Worm (Caenorhabditis elegans) whole organism, L3 larva: ENCODE results near the gene Y62H9A.13.
A peak's percentile ranks its signal among the peaks of the same experiment; 100 is the strongest.

Experiments
- R02D3.7 ChIP-seq: fragments of 150-350 bp; optimal IDR thresholded peaks from 2 replicates; lab custom pipeline; 2014; ENCODE audit warnings: missing biosample characterization, missing genetic modification characterization
- ZK546.5 ChIP-seq: sonication (generic microtip); optimal IDR thresholded peaks from 2 replicates; lab custom pipeline; 2017; ENCODE audit warnings: missing biosample characterization, missing genetic modification characterization
- aly-2 ChIP-seq: fragments of 150-350 bp; optimal IDR thresholded peaks from 2 replicates; lab custom pipeline; 2014; ENCODE audit warnings: missing biosample characterization, missing genetic modification characterization
- ama-1 ChIP-seq: fragments of 150-350 bp; optimal IDR thresholded peaks from 2 replicates; lab custom pipeline; 2018
- ceh-16 ChIP-seq: sonication (generic microtip); optimal IDR thresholded peaks from 2 replicates; lab custom pipeline; 2017; ENCODE audit warnings: missing biosample characterization, missing genetic modification characterization
- ceh-82 ChIP-seq: fragments of 150-350 bp; optimal IDR thresholded peaks from 2 replicates; lab custom pipeline; 2014; ENCODE audit warnings: missing biosample characterization, missing genetic modification characterization
- daf-12 ChIP-seq: fragments of 150-350 bp; optimal IDR thresholded peaks from 2 replicates; lab custom pipeline; 2014; ENCODE audit warnings: missing biosample characterization, missing genetic modification reagents, missing genetic modification characterization
- egl-5 ChIP-seq: fragments of 150-350 bp; optimal IDR thresholded peaks from 2 replicates; lab custom pipeline; 2017; ENCODE audit warnings: missing biosample characterization, missing genetic modification reagents, missing genetic modification characterization, inconsistent platforms
- elt-1 ChIP-seq: fragments of 150-350 bp; optimal IDR thresholded peaks from 2 replicates; lab custom pipeline; 2014; ENCODE audit warnings: missing biosample characterization, missing genetic modification characterization
- elt-2 ChIP-seq: sonication (generic microtip); optimal IDR thresholded peaks from 2 replicates; lab custom pipeline; 2016; ENCODE audit warnings: missing genetic modification reagents, mild to moderate bottlenecking, missing genetic modification characterization, missing compliant biosample characterization
- elt-3 ChIP-seq, 3 experiments: fragments of 150-350 bp in 1 of 3; sonication (generic microtip) in 2 of 3; optimal IDR thresholded peaks; 2 replicates in 2 of 3; 4 replicates in 1 of 3; lab custom pipeline; 2014 to 2017; ENCODE audit warnings: missing biosample characterization in 3 of 3, missing genetic modification characterization in 3 of 3
- eor-1 ChIP-seq, 2 experiments: fragments of 150-350 bp; optimal IDR thresholded peaks; 2 replicates each; lab custom pipeline; 2014 to 2018; ENCODE audit warnings: missing biosample characterization in 2 of 2, missing genetic modification characterization in 2 of 2
- fkh-10 ChIP-seq: sonication (generic microtip); optimal IDR thresholded peaks from 2 replicates; lab custom pipeline; 2017; ENCODE audit warnings: missing biosample characterization, missing genetic modification reagents, missing genetic modification characterization
- fkh-2 ChIP-seq: fragments of 150-350 bp; optimal IDR thresholded peaks from 2 replicates; lab custom pipeline; 2014; ENCODE audit warnings: missing biosample characterization, missing genetic modification reagents, missing genetic modification characterization
- fos-1 ChIP-seq: fragments of 150-350 bp; optimal IDR thresholded peaks from 2 replicates; lab custom pipeline; 2014; ENCODE audit warnings: missing biosample characterization, missing genetic modification characterization
- hmg-11 ChIP-seq: sonication (generic microtip); optimal IDR thresholded peaks from 2 replicates; lab custom pipeline; 2016; ENCODE audit warnings: missing genetic modification characterization, missing compliant biosample characterization
- lin-15B ChIP-seq: fragments of 150-350 bp; optimal IDR thresholded peaks from 2 replicates; lab custom pipeline; 2014; ENCODE audit warnings: missing biosample characterization, missing genetic modification characterization
- lin-39 ChIP-seq: fragments of 150-350 bp; optimal IDR thresholded peaks from 2 replicates; lab custom pipeline; 2018; ENCODE audit warnings: missing biosample characterization, missing genetic modification reagents, missing genetic modification characterization
- lsy-12 ChIP-seq: sonication (generic microtip); optimal IDR thresholded peaks from 2 replicates; lab custom pipeline; 2016; ENCODE audit warnings: mild to moderate bottlenecking, missing genetic modification characterization, missing compliant biosample characterization
- mdl-1 ChIP-seq: fragments of 150-350 bp; optimal IDR thresholded peaks from 2 replicates; lab custom pipeline; 2014; ENCODE audit warnings: missing biosample characterization, missing genetic modification characterization
- mml-1 ChIP-seq: fragments of 150-350 bp; sonication (generic microtip); optimal IDR thresholded peaks from 3 replicates; lab custom pipeline; 2014; ENCODE audit warnings: missing biosample characterization, missing genetic modification characterization
- nfya-1 ChIP-seq: sonication (generic microtip); optimal IDR thresholded peaks from 2 replicates; lab custom pipeline; 2017; ENCODE audit warnings: missing genetic modification characterization, mild to moderate bottlenecking, missing compliant biosample characterization, antibody characterized with exemption, moderate library complexity; ENCODE audit not compliant: insufficient read depth
- nhr-11 ChIP-seq: fragments of 150-350 bp; optimal IDR thresholded peaks from 2 replicates; lab custom pipeline; 2014; ENCODE audit warnings: missing biosample characterization, missing genetic modification characterization
- nhr-12 ChIP-seq: fragments of 150-350 bp; optimal IDR thresholded peaks from 2 replicates; lab custom pipeline; 2014; ENCODE audit warnings: missing biosample characterization, missing genetic modification characterization
- nhr-237 ChIP-seq: fragments of 150-350 bp; optimal IDR thresholded peaks from 2 replicates; lab custom pipeline; 2014; ENCODE audit warnings: missing biosample characterization, missing genetic modification characterization
- nhr-25 ChIP-seq: sonication (generic microtip); optimal IDR thresholded peaks from 2 replicates; lab custom pipeline; 2017; ENCODE audit warnings: missing biosample characterization, missing genetic modification characterization
- nhr-28 ChIP-seq: fragments of 150-350 bp; optimal IDR thresholded peaks from 2 replicates; lab custom pipeline; 2014; ENCODE audit warnings: missing biosample characterization, missing genetic modification characterization
- nhr-43 ChIP-seq: sonication (generic microtip); optimal IDR thresholded peaks from 2 replicates; lab custom pipeline; 2016; ENCODE audit warnings: mild to moderate bottlenecking, missing genetic modification characterization, missing compliant biosample characterization; ENCODE audit not compliant: poor library complexity, severe bottlenecking
- nhr-67 ChIP-seq: fragments of 150-350 bp; optimal IDR thresholded peaks from 2 replicates; lab custom pipeline; 2014; ENCODE audit warnings: missing biosample characterization, missing genetic modification characterization
- nhr-76 ChIP-seq: fragments of 150-350 bp; sonication (generic microtip); optimal IDR thresholded peaks from 5 replicates; lab custom pipeline; 2014; ENCODE audit warnings: missing biosample characterization, missing genetic modification characterization
- nhr-77 ChIP-seq: fragments of 150-350 bp; optimal IDR thresholded peaks from 2 replicates; lab custom pipeline; 2014; ENCODE audit warnings: missing biosample characterization, missing genetic modification characterization
- pha-4 ChIP-seq: fragments of 150-350 bp; optimal IDR thresholded peaks from 2 replicates; lab custom pipeline; 2014; ENCODE audit warnings: missing biosample characterization, missing genetic modification reagents, missing genetic modification characterization
- pqm-1 ChIP-seq: fragments of 150-350 bp; optimal IDR thresholded peaks from 2 replicates; lab custom pipeline; 2017; ENCODE audit warnings: missing biosample characterization, missing genetic modification characterization, inconsistent platforms
- sea-2 ChIP-seq: fragments of 150-350 bp; sonication (generic microtip); optimal IDR thresholded peaks from 4 replicates; lab custom pipeline; 2014; ENCODE audit warnings: missing biosample characterization, missing genetic modification reagents, missing genetic modification characterization
- skn-1 ChIP-seq: fragments of 150-350 bp; optimal IDR thresholded peaks from 2 replicates; lab custom pipeline; 2014; ENCODE audit warnings: missing biosample characterization, missing genetic modification characterization
- unc-39 ChIP-seq: sonication (generic microtip); optimal IDR thresholded peaks from 4 replicates; lab custom pipeline; 2017; ENCODE audit warnings: missing biosample characterization, missing genetic modification characterization
- zag-1 ChIP-seq: fragments of 150-350 bp; optimal IDR thresholded peaks from 2 replicates; lab custom pipeline; 2014; ENCODE audit warnings: missing biosample characterization, missing genetic modification characterization
- ztf-11 ChIP-seq: fragments of 150-350 bp; optimal IDR thresholded peaks from 2 replicates; lab custom pipeline; 2014; ENCODE audit warnings: missing biosample characterization, missing genetic modification characterization
- ztf-4 ChIP-seq: fragments of 150-350 bp; optimal IDR thresholded peaks from 2 replicates; lab custom pipeline; 2014; ENCODE audit warnings: missing biosample characterization, missing genetic modification characterization

Gene Y62H9A.13

ce11 chrX:11907263-11907662, 9.5 kb upstream of the Y62H9A.13 start, which contains the start of gene Y62H9A.11:
TSS of gene Y62H9A.11 (minus strand) at chrX:11907363.
- TF ChIP-seq nhr-76 (tag; lab: Kevin White, UChicago) = no peak
- no peak for TF ChIP-seq elt-2
- no peak for TF ChIP-seq ztf-11 (tag; lab: Kevin White, UChicago)
- TF ChIP-seq R02D3.7 (tag; lab: Kevin White, UChicago) = no peak
- no peak for TF ChIP-seq nhr-43
- no peak for TF ChIP-seq nhr-11 (tag; lab: Kevin White, UChicago)
- TF ChIP-seq lin-39 = no peak
- no peak for TF ChIP-seq nhr-28 (tag; lab: Kevin White, UChicago)

ce11 chrX:11908226-11908625, 8.6 kb upstream of the Y62H9A.13 start:
- TF ChIP-seq lin-15B (tag; lab: Kevin White, UChicago) = no peak
- no peak for TF ChIP-seq mml-1
- no peak for TF ChIP-seq nhr-67 (tag; lab: Kevin White, UChicago)
- no peak for TF ChIP-seq nhr-12 (tag; lab: Kevin White, UChicago)
- no peak for TF ChIP-seq ztf-11 (tag; lab: Kevin White, UChicago)
- TF ChIP-seq unc-39 = no peak
- no peak for TF ChIP-seq mdl-1
- TF ChIP-seq fos-1 (tag; lab: Kevin White, UChicago) = no peak
- TF ChIP-seq elt-3 (tag; optimal IDR thresholded peaks at IDR 0.05; lab: Kevin White, UChicago) = no peak
- no peak for TF ChIP-seq lsy-12 (tag; lab: Kevin White, UChicago)
- TF ChIP-seq fkh-10 (GFP tag; lab: Kevin White, UChicago) = no peak
- TF ChIP-seq pha-4 (tag; lab: Kevin White, UChicago) = peak; percentile 41
- TF ChIP-seq elt-2 = peak; percentile 56
- no peak for TF ChIP-seq hmg-11 (tag; lab: Kevin White, UChicago)
- no peak for TF ChIP-seq nhr-43
- no peak for TF ChIP-seq egl-5 (tag; lab: Kevin White, UChicago)
- no peak for TF ChIP-seq sea-2

ce11 chrX:11909168-11909567, 7.6 kb upstream of the Y62H9A.13 start:
- TF ChIP-seq skn-1 = peak; percentile 7
- no peak for TF ChIP-seq elt-3 (tag; optimal IDR thresholded peaks at IDR 0.05; lab: Kevin White, UChicago)
- TF ChIP-seq sea-2 = no peak
- peak; percentile 89 for TF ChIP-seq elt-2
- peak; percentile 37 for TF ChIP-seq pha-4 (tag; lab: Kevin White, UChicago)
- TF ChIP-seq pqm-1 = peak; percentile 80

- TF ChIP-seq elt-3 (tag; optimal IDR thresholded peaks at IDR 0.05; lab: Kevin White, UChicago) (no peak), nfya-1 (tag; lab: Kevin White, UChicago) (no peak), elt-2 (peak; percentile 73), elt-1 (tag; lab: Kevin White, UChicago) (no peak), nhr-25 (tag; lab: Kevin White, UChicago) (no peak)
Observed at ce11 chrX:11910046-11910445, 6.8 kb upstream of the Y62H9A.13 start, which contains the start of gene Y62H9A.15. TSS of gene Y62H9A.15 (minus strand) at chrX:11910145.

ce11 chrX:11913824-11914223, 3.0 kb upstream of the Y62H9A.13 start, which contains the start of gene Y62H9A.12:
TSS of gene Y62H9A.12 (plus strand) at chrX:11914124.
- no peak for TF ChIP-seq nhr-237
- no peak for TF ChIP-seq elt-1 (tag; lab: Kevin White, UChicago)
- no peak for TF ChIP-seq unc-39
- no peak for TF ChIP-seq aly-2 (tag; lab: Kevin White, UChicago)
- no peak for TF ChIP-seq R02D3.7 (tag; lab: Kevin White, UChicago)
- TF ChIP-seq ztf-4 (tag; lab: Kevin White, UChicago) = no peak
- no peak for TF ChIP-seq eor-1 (tag; optimal IDR thresholded peaks at IDR 0.05; lab: Kevin White, UChicago)
- TF ChIP-seq ama-1 (lab: Kevin White, UChicago) = no peak
- no peak for TF ChIP-seq nhr-11 (tag; lab: Kevin White, UChicago)
- no peak for TF ChIP-seq daf-12 (tag; lab: Kevin White, UChicago)
- no peak for TF ChIP-seq lin-15B (tag; lab: Kevin White, UChicago)
- TF ChIP-seq elt-2 = no peak
- TF ChIP-seq skn-1 = no peak

- TF ChIP-seq skn-1 (no peak), nhr-28 (tag; lab: Kevin White, UChicago) (no peak), nhr-25 (tag; lab: Kevin White, UChicago) (no peak), sea-2 (no peak), eor-1 (tag; optimal IDR thresholded peaks at IDR 0.05; lab: Kevin White, UChicago) (no peak), ZK546.5 (tag; lab: Kevin White, UChicago) (no peak), egl-5 (tag; lab: Kevin White, UChicago) (no peak), ztf-11 (tag; lab: Kevin White, UChicago) (no peak), aly-2 (tag; lab: Kevin White, UChicago) (no peak), nhr-67 (tag; lab: Kevin White, UChicago) (no peak), zag-1 (tag; lab: Kevin White, UChicago) (no peak), ceh-82 (tag; lab: Kevin White, UChicago) (no peak), nhr-77 (tag; lab: Kevin White, UChicago) (no peak), mdl-1 (no peak), lin-15B (tag; lab: Kevin White, UChicago) (no peak), nfya-1 (tag; lab: Kevin White, UChicago) (no peak), R02D3.7 (tag; lab: Kevin White, UChicago) (no peak), ceh-16 (tag; lab: Kevin White, UChicago) (no peak), elt-2 (no peak), fkh-2 (tag; lab: Kevin White, UChicago) (no peak)
Observed at ce11 chrX:11917994-11918393, 1.2 kb downstream of the Y62H9A.13 start, which contains the start of gene Y62H9A.16. TSS of gene Y62H9A.16 (plus strand) at chrX:11918294.
